Worm (Caenorhabditis elegans) whole organism, L4/young adult: Measurements from ENCODE around the gene ZC477.3.

Experiments used
- dao-5 ChIP-seq: sonication (generic microtip); optimal IDR thresholded peaks from 2 replicates; lab custom pipeline; 2016; ENCODE audit warnings: missing genotype, missing genetic modification characterization, moderate library complexity, missing compliant biosample characterization
- him-1 ChIP-seq: sonication (generic microtip); optimal IDR thresholded peaks from 2 replicates; lab custom pipeline; 2016; ENCODE audit warnings: missing genotype, missing genetic modification reagents, missing genetic modification characterization, missing compliant biosample characterization

DNA sequence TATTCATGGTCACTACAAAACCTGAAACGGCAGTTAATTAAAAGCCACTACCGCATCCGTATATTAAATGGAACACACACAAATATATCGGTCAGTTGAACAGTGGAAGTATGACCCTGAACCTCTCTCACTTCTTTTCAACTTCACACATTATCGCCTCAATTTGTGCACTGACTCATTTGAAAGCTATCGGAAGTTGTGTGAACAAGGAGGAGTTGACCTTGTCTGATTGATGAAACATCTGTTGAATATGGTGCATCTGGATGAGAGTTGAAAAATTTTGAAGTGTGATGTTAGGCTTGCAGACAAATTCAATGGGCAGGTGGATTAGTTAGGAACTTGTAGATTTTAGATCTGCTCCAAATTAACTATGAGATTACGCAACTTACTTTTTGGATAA, 5.8 kb upstream of the ZC477.3 start:
- TF ChIP-seq dao-5 (no peak), him-1 (tag; lab: Kevin White, UChicago) (no peak)
